Worm (Caenorhabditis elegans) whole organism, young adult: ENCODE results near the gene F44G4.7.

Experiments
- hlh-12 ChIP-seq: sonication (generic microtip); optimal IDR thresholded peaks from 2 replicates; lab custom pipeline; 2016; ENCODE audit warnings: missing genetic modification characterization, missing compliant biosample characterization
- mcd-1 ChIP-seq: fragments of 200-800 bp; sonication (Bioruptor generic); IDR thresholded peaks from 2 replicates; pipeline ENCODE4 v1.3.6; 2022; ENCODE audit warnings: missing genetic modification reagents, missing genetic modification characterization, missing compliant biosample characterization
- mes-4 ChIP-seq: sonication (generic microtip); optimal IDR thresholded peaks from 2 replicates; lab custom pipeline; 2016; ENCODE audit warnings: missing genotype, missing genetic modification characterization, missing compliant biosample characterization
- sptf-2 ChIP-seq: fragments of 200-800 bp; sonication (Bioruptor generic); optimal IDR thresholded peaks from 2 replicates; lab custom pipeline; 2018; ENCODE audit warnings: mild to moderate bottlenecking, missing genetic modification characterization, missing compliant biosample characterization
- unc-62 ChIP-seq: fragments of 150-350 bp; optimal IDR thresholded peaks from 2 replicates; lab custom pipeline; 2014; ENCODE audit warnings: missing biosample characterization, missing genetic modification reagents, missing genetic modification characterization
- ztf-18 ChIP-seq: sonication (generic microtip); optimal IDR thresholded peaks from 2 replicates; lab custom pipeline; 2016; ENCODE audit warnings: missing genotype, mild to moderate bottlenecking, missing genetic modification characterization, missing compliant biosample characterization
- ztf-28 ChIP-seq: fragments of 200-800 bp; sonication (Bioruptor generic); IDR thresholded peaks from 2 replicates; pipeline ENCODE4 v1.3.6; 2022; ENCODE audit warnings: missing genetic modification reagents, missing genetic modification characterization, missing compliant biosample characterization

- TF ChIP-seq hlh-12: no peak
- no peak for TF ChIP-seq sptf-2 (GFP tag; lab: Kevin White, UChicago)
- no peak for TF ChIP-seq ztf-18 (tag; lab: Kevin White, UChicago)
- no peak for TF ChIP-seq mes-4 (tag; lab: Kevin White, UChicago)
- no peak for TF ChIP-seq mcd-1
- no peak for TF ChIP-seq unc-62 (GFP tag; lab: Kevin White, UChicago)
- no peak for TF ChIP-seq ztf-28 (GFP tag; lab: Robert Waterston, UW)
Measured at ce11 chrII:9041306-9041705, 36.3 kb upstream of the F44G4.7 start, which contains the start of gene F37B12.3.
